Worm (Caenorhabditis elegans): Measurements from ENCODE around the gene W02D7.5.

- TF ChIP-seq him-1 (tag; optimal IDR thresholded peaks at IDR 0.05): no peak
- no peak for TF ChIP-seq W03F9.2 (tag; optimal IDR thresholded peaks at IDR 0.05)
Observed at ce11 chrV:8325906-8326305, 26.9 kb upstream of the W02D7.5 start.

Measured in whole organism, L4/young adult.